Fruit fly (Drosophila melanogaster): ENCODE measurements around the gene CG15212.

dm6 chr3L:5176071-5176470, 44.7 kb downstream of the CG15212 start:
- no peak for TF ChIP-seq CG7368 (GFP tag; optimal IDR thresholded peaks at IDR 0.05)
- TF ChIP-seq CG16779 (tag; optimal IDR thresholded peaks at IDR 0.05) = no peak
- TF ChIP-seq spab (GFP tag; optimal IDR thresholded peaks at IDR 0.05) = peak; percentile 12
- TF ChIP-seq cyc (GFP tag; optimal IDR thresholded peaks at IDR 0.05) = no peak
- no peak for TF ChIP-seq Eip75B (GFP tag; optimal IDR thresholded peaks at IDR 0.05)
- TF ChIP-seq Ets96B (tag; optimal IDR thresholded peaks at IDR 0.05) = no peak
- no peak for TF ChIP-seq esn (GFP tag; optimal IDR thresholded peaks at IDR 0.05)
- TF ChIP-seq CG10631 (GFP tag; optimal IDR thresholded peaks at IDR 0.05) = no peak
- no peak for TF ChIP-seq OdsH (GFP tag; optimal IDR thresholded peaks at IDR 0.05)
